Fruit fly (Drosophila melanogaster): Measurements from ENCODE around the gene eag.
A peak's percentile ranks its signal among the peaks of the same experiment; 100 is the strongest.

Gene eag

DNA sequence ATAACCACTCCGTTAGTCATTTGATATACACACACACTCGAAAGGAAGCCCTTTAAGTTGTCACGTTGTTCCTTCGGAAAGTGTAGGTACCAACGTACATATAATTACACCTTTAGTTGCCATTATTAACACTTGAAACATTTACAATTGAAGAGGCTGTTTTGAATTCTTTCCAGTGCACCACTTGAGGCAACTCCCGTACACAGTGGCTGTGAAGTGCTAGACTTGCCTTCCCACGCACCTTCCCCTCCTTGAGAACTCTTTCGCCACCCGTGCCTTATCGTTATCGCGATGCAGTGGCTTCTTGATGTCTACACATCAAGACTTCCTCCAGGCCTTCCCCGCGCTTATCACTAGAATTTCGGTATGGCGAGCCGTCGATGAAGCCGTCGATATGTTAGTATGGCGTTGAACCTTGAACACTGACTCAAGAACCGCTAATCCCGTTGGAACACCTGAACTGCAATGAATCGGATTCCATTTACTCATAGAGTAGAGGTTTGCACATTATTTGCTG is 3.9 kb upstream of the eag start (continued):
- TF ChIP-seq tup (GFP tag; optimal IDR thresholded peaks at IDR 0.05) = no peak
- TF ChIP-seq Poxn (GFP tag; IDR thresholded peaks at IDR 0.05) = no peak
- TF ChIP-seq oc (tag; optimal IDR thresholded peaks at IDR 0.05) = no peak
- TF ChIP-seq Sox102F (GFP tag; optimal IDR thresholded peaks at IDR 0.05) = no peak
- no peak for TF ChIP-seq jumu (GFP tag; optimal IDR thresholded peaks at IDR 0.05)
- no peak for TF ChIP-seq Opbp (GFP tag; IDR thresholded peaks at IDR 0.05; ENCODE audit: partially characterized antibody)
- TF ChIP-seq ci (GFP tag; IDR thresholded peaks at IDR 0.05) = peak; percentile 17; the same call in 1 of the 3 replicates

DNA sequence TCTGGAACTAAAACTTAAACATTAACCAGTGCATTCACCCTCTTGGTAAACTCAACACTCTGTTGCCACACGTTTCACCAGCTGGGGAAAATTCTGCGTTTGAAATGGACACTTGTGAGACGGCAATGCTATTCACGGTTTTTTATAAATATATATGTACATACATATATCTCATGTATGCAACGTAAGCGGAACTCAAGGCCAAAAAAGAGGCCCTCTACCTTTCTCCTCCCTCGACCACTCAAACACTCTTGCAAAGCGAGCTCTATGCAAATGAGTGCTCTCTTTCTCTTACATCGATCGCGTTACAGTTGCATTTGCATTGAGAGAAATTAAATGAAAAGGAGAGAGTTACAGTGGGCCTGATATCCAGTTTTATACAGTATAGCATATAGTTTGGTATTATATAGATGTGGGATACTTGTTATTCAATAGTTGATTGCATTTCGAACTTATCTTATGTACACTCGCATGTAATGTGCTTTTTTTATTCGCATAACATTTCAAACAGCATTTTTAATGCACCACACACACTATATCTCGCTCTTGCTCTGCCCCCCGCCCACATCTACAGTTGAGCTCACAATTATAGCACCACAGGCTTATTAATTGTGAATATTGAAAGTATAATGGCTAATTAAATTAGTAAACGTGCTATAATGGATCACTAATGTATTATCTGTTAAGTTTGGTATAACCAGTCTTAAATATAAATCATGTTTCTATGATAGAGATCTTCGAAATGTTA is 3.0 kb upstream of the eag start:
- TF ChIP-seq zen2 (GFP tag; IDR thresholded peaks at IDR 0.05; ENCODE audit: partially characterized antibody) = no peak
- TF ChIP-seq CG6683 (GFP tag; optimal IDR thresholded peaks at IDR 0.05) = no peak
- peak; percentile 66 for TF ChIP-seq CG2875 (GFP tag; optimal IDR thresholded peaks at IDR 0.05)
- no peak for TF ChIP-seq fd3F (GFP tag; optimal IDR thresholded peaks at IDR 0.05)
- TF ChIP-seq H2.0 (GFP tag; IDR thresholded peaks at IDR 0.05) = peak; percentile 34
- TF ChIP-seq CG30431 (GFP tag; optimal IDR thresholded peaks at IDR 0.05) = peak; percentile 31
- TF ChIP-seq mam (GFP tag; optimal IDR thresholded peaks at IDR 0.05) = peak; percentile 8
- no peak for TF ChIP-seq CG16779 (GFP tag; IDR thresholded peaks at IDR 0.05)
- no peak for TF ChIP-seq CG11560 (tag; IDR thresholded peaks at IDR 0.05)
- no peak for TF ChIP-seq Sry-β (GFP tag; optimal IDR thresholded peaks at IDR 0.05)
- no peak for TF ChIP-seq CG17568 (GFP tag; optimal IDR thresholded peaks at IDR 0.05)
- peak; percentile 18 for TF ChIP-seq Antp (GFP tag; optimal IDR thresholded peaks at IDR 0.05)
- TF ChIP-seq fu2 (GFP tag; optimal IDR thresholded peaks at IDR 0.05) = no peak
- no peak for TF ChIP-seq ash1 (GFP tag; optimal IDR thresholded peaks at IDR 0.05)
- TF ChIP-seq insv (GFP tag; optimal IDR thresholded peaks at IDR 0.05) = no peak
- TF ChIP-seq CG6254 (GFP tag; optimal IDR thresholded peaks at IDR 0.05) = peak; percentile 27
- peak; percentile 85 for TF ChIP-seq CG11696 (GFP tag; IDR thresholded peaks at IDR 0.05)
- TF ChIP-seq CG17912 (GFP tag; optimal IDR thresholded peaks at IDR 0.05) = no peak
- no peak for TF ChIP-seq CG17802 (tag; optimal IDR thresholded peaks at IDR 0.05)
- no peak for TF ChIP-seq tio (GFP tag; optimal IDR thresholded peaks at IDR 0.05)
- TF ChIP-seq kah (GFP tag; optimal IDR thresholded peaks at IDR 0.05) = no peak
- no peak for TF ChIP-seq CG7987 (GFP tag; optimal IDR thresholded peaks at IDR 0.05)
- TF ChIP-seq NK7.1 (GFP tag; optimal IDR thresholded peaks at IDR 0.05) = no peak
- no peak for TF ChIP-seq toy (GFP tag; IDR thresholded peaks at IDR 0.05)
- TF ChIP-seq Oaz (GFP tag; IDR thresholded peaks at IDR 0.05) = no peak
- no peak for TF ChIP-seq pho (GFP tag; optimal IDR thresholded peaks at IDR 0.05)
- no peak for TF ChIP-seq Dip3 (GFP tag; optimal IDR thresholded peaks at IDR 0.05)
- TF ChIP-seq CG4328 (GFP tag; optimal IDR thresholded peaks at IDR 0.05) = no peak
- TF ChIP-seq gfzf (GFP tag; optimal IDR thresholded peaks at IDR 0.05) = no peak
- peak; percentile 54 for TF ChIP-seq CG10431 (GFP tag; optimal IDR thresholded peaks at IDR 0.05)
- no peak for TF ChIP-seq CrebB (tag; optimal IDR thresholded peaks at IDR 0.05)
- peak; percentile 25 for TF ChIP-seq jing (GFP tag; optimal IDR thresholded peaks at IDR 0.05)
- no peak for TF ChIP-seq aop (GFP tag; IDR thresholded peaks at IDR 0.05)
- TF ChIP-seq Lhr (GFP tag; optimal IDR thresholded peaks at IDR 0.05) = no peak
- no peak for TF ChIP-seq CG12299 (tag; optimal IDR thresholded peaks at IDR 0.05)
- no peak for TF ChIP-seq Lpt (GFP tag; optimal IDR thresholded peaks at IDR 0.05)
- no peak for TF ChIP-seq CG13894 (tag; optimal IDR thresholded peaks at IDR 0.05)
- no peak for TF ChIP-seq CG30020 (tag; optimal IDR thresholded peaks at IDR 0.05)
- peak; percentile 13 for TF ChIP-seq gsb-n (tag; optimal IDR thresholded peaks at IDR 0.05)
- TF ChIP-seq Atf6 (GFP tag; IDR thresholded peaks at IDR 0.05) = no peak
- TF ChIP-seq CG11723 (GFP tag; optimal IDR thresholded peaks at IDR 0.05) = peak; percentile 0
